Worm (Caenorhabditis elegans) whole organism, L1 larva: ENCODE results near the gene C03H12.1.

Experiments used
- ama-1 ChIP-seq: fragments of 150-350 bp; optimal IDR thresholded peaks from 2 replicates; lab custom pipeline; 2014
- mab-9 ChIP-seq: fragments of 200-800 bp; sonication (Bioruptor generic); IDR thresholded peaks from 2 replicates; pipeline ENCODE4 v1.3.6; 2022; ENCODE audit warnings: missing genetic modification reagents, missing genetic modification characterization, missing compliant biosample characterization
- tlp-1 ChIP-seq: fragments of 150-350 bp; optimal IDR thresholded peaks from 2 replicates; lab custom pipeline; 2014; ENCODE audit warnings: missing biosample characterization, missing genetic modification characterization

- TF ChIP-seq tlp-1 (tag; lab: Kevin White, UChicago): no peak
- no peak for TF ChIP-seq mab-9 (GFP tag; lab: Robert Waterston, UW)
- TF ChIP-seq ama-1 (lab: Kevin White, UChicago): no peak
Measured at ce11 chrX:15696400-15696799, 7.2 kb downstream of the C03H12.1 start, which contains the start of gene ZK662.2.
